Fruit fly (Drosophila melanogaster): ENCODE results near the gene OdsH.
A peak's percentile ranks its signal among the peaks of the same experiment; 100 is the strongest.

The OdsH gene

dm6 chrX:17768130-17768697, 22.6 kb upstream of the OdsH start, which contains the start of gene unc-4:
Gene unc-4, plus strand, starts transcription at chrX:17768569.
- TF ChIP-seq dm (GFP tag; optimal IDR thresholded peaks at IDR 0.05): no peak
- TF ChIP-seq Hr78 (GFP tag; optimal IDR thresholded peaks at IDR 0.05): no peak
- TF ChIP-seq lilli (GFP tag; optimal IDR thresholded peaks at IDR 0.05): no peak
- peak; percentile 53 for TF ChIP-seq sd (tag; optimal IDR thresholded peaks at IDR 0.05)
- no peak for TF ChIP-seq CG6813 (GFP tag; optimal IDR thresholded peaks at IDR 0.05)
- TF ChIP-seq oc (tag; optimal IDR thresholded peaks at IDR 0.05): peak; percentile 29
- TF ChIP-seq luna (GFP tag; optimal IDR thresholded peaks at IDR 0.05): no peak
- TF ChIP-seq Trl (optimal IDR thresholded peaks at IDR 0.05): peak; percentile 61 to 77
- TF ChIP-seq Trl (GFP tag; optimal IDR thresholded peaks at IDR 0.05): no peak
- TF ChIP-seq CG8924 (tag; optimal IDR thresholded peaks at IDR 0.05): peak; percentile 15
- no peak for TF ChIP-seq bsh (GFP tag; optimal IDR thresholded peaks at IDR 0.05)
- TF ChIP-seq CG4328 (GFP tag; optimal IDR thresholded peaks at IDR 0.05): no peak
- peak; percentile 100 for TF ChIP-seq CG1832 (GFP tag; optimal IDR thresholded peaks at IDR 0.05)
- no peak for TF ChIP-seq Rx (GFP tag; IDR thresholded peaks at IDR 0.05)
- TF ChIP-seq chinmo (GFP tag; IDR thresholded peaks at IDR 0.05; ENCODE audit: partially characterized antibody): peak; percentile 69; the same call in 1 of the 4 replicates
- no peak for TF ChIP-seq CG15514 (GFP tag; optimal IDR thresholded peaks at IDR 0.05)
- TF ChIP-seq tap (tag; optimal IDR thresholded peaks at IDR 0.05): no peak
- no peak for TF ChIP-seq emc (GFP tag; optimal IDR thresholded peaks at IDR 0.05)
- TF ChIP-seq CG12744 (GFP tag; optimal IDR thresholded peaks at IDR 0.05): no peak
- no peak for TF ChIP-seq Hr51 (GFP tag; optimal IDR thresholded peaks at IDR 0.05)
- TF ChIP-seq org-1 (GFP tag; optimal IDR thresholded peaks at IDR 0.05): no peak
- no peak for TF ChIP-seq vnd (GFP tag; IDR thresholded peaks at IDR 0.05; ENCODE audit: partially characterized antibody)
- no peak for TF ChIP-seq wor (GFP tag; IDR thresholded peaks at IDR 0.05)
- TF ChIP-seq sens (GFP tag): peak; percentile 74
- peak; percentile 64 for TF ChIP-seq vvl (GFP tag; IDR thresholded peaks at IDR 0.05)
- 0 out of 2 replicates have a peak, but pooled peaks have one; percentile 16 for TF ChIP-seq ato (GFP tag; IDR thresholded peaks at IDR 0.05; ENCODE audit: partially characterized antibody)
- 0 out of 3 replicates have a peak, but pooled peaks have one; percentile 37 for TF ChIP-seq HLH4C (GFP tag; IDR thresholded peaks at IDR 0.05; ENCODE audit: partially characterized antibody)
- no peak for TF ChIP-seq Hmx (GFP tag; optimal IDR thresholded peaks at IDR 0.05)
- no peak for TF ChIP-seq trem (tag; optimal IDR thresholded peaks at IDR 0.05)
- TF ChIP-seq CG3726 (GFP tag; IDR thresholded peaks at IDR 0.05): no peak
- TF ChIP-seq knrl (GFP tag; IDR thresholded peaks at IDR 0.05; ENCODE audit: partially characterized antibody): peak; percentile 55; the same call in 1 of the 3 replicates
- no peak for TF ChIP-seq disco-r (GFP tag; optimal IDR thresholded peaks at IDR 0.05)
- no peak for TF ChIP-seq Dp (GFP tag; optimal IDR thresholded peaks at IDR 0.05)
- TF ChIP-seq E2f1 (GFP tag; IDR thresholded peaks at IDR 0.05): no peak
- peak; percentile 13 for TF ChIP-seq pros (GFP tag; optimal IDR thresholded peaks at IDR 0.05)
- TF ChIP-seq vfl (GFP tag; optimal IDR thresholded peaks at IDR 0.05): no peak
- TF ChIP-seq Stat92E (GFP tag; optimal IDR thresholded peaks at IDR 0.05): peak in 1 of 3 experiments; percentile 43
- TF ChIP-seq Nf-YA (GFP tag; IDR thresholded peaks at IDR 0.05): peak; percentile 97
- no peak for TF ChIP-seq Xrp1 (GFP tag; IDR thresholded peaks at IDR 0.05)
- TF ChIP-seq seq (GFP tag; IDR thresholded peaks at IDR 0.05): peak; percentile 95
- TF ChIP-seq CG8281 (tag; optimal IDR thresholded peaks at IDR 0.05): no peak
- no peak for TF ChIP-seq dati (GFP tag; IDR thresholded peaks at IDR 0.05)
- TF ChIP-seq CG17385 (GFP tag; optimal IDR thresholded peaks at IDR 0.05): peak; percentile 24
- peak; percentile 46; the same call in 1 of the 2 replicates for TF ChIP-seq CG32532 (GFP tag; IDR thresholded peaks at IDR 0.05)
- TF ChIP-seq CG10543 (GFP tag; optimal IDR thresholded peaks at IDR 0.05): peak; percentile 9
- peak; percentile 88 for TF ChIP-seq ewg (GFP tag; optimal IDR thresholded peaks at IDR 0.05)
- TF ChIP-seq crc (GFP tag; optimal IDR thresholded peaks at IDR 0.05): no peak
- peak; percentile 45; the same call in 1 of the 2 replicates for TF ChIP-seq Rfx (GFP tag; IDR thresholded peaks at IDR 0.05)
- TF ChIP-seq jing (GFP tag; optimal IDR thresholded peaks at IDR 0.05): peak; percentile 30
